Fruit fly (Drosophila melanogaster): ENCODE results near the gene CG8840.

The CG8840 gene

DNA sequence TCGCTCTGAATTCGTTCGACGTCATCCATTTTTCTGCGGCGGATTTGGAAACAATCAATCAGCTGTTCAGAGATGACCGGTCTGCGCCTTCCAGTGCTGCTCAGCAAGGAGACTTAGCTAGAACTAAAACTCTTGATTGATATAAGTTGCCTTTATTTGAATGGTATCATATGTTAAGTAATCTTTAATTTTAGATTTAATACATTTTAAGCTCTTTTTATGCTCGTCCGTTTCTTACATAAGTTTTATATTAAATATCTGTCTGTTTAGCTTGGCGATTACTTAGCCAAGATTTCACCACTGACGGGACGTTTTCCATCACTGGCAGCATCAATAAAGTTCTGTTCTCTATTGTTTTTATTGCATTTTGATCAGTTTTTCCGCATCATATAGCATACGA, 46.6 kb downstream of the CG8840 start, which contains the start of the genes Cog3 and Sec5 (continued):
- TF ChIP-seq CG15011 (GFP tag; optimal IDR thresholded peaks at IDR 0.05) (no peak), fru (optimal IDR thresholded peaks at IDR 0.05) (no peak), CG8388 (GFP tag; optimal IDR thresholded peaks at IDR 0.05) (no peak), Sin3A (optimal IDR thresholded peaks at IDR 0.05) (peak; percentile 76), CG1792 (GFP tag; optimal IDR thresholded peaks at IDR 0.05) (no peak), CG9817 (tag; optimal IDR thresholded peaks at IDR 0.05) (peak; percentile 66), CG14050 (GFP tag; IDR thresholded peaks at IDR 0.05) (peak; percentile 17; the same call in 1 of the 3 replicates), CG9932 (GFP tag; IDR thresholded peaks at IDR 0.05) (peak; percentile 77), pum (GFP tag; optimal IDR thresholded peaks at IDR 0.05) (no peak), dmrt11E (tag; optimal IDR thresholded peaks at IDR 0.05) (peak; percentile 58), CG6654 (GFP tag; optimal IDR thresholded peaks at IDR 0.05) (no peak), Mad (GFP tag; optimal IDR thresholded peaks at IDR 0.05) (peak; percentile 80), org-1 (GFP tag; optimal IDR thresholded peaks at IDR 0.05) (no peak), CG32532 (GFP tag; IDR thresholded peaks at IDR 0.05) (peak; percentile 77), trem (tag; optimal IDR thresholded peaks at IDR 0.05) (peak; percentile 83), BtbVII (GFP tag; optimal IDR thresholded peaks at IDR 0.05) (no peak), gsb-n (tag; optimal IDR thresholded peaks at IDR 0.05) (no peak), CG9609 (GFP tag; optimal IDR thresholded peaks at IDR 0.05) (peak; percentile 60), zen (tag; optimal IDR thresholded peaks at IDR 0.05) (peak; percentile 67), chm (GFP tag; IDR thresholded peaks at IDR 0.05) (no peak), al (GFP tag; IDR thresholded peaks at IDR 0.05) (peak; percentile 73), Taf1 (GFP tag; IDR thresholded peaks at IDR 0.05) (peak; percentile 33; the same call in 1 of the 2 replicates), prd (optimal IDR thresholded peaks at IDR 0.05) (no peak), prd (GFP tag; IDR thresholded peaks at IDR 0.05) (peak; percentile 67; the same call in 2 of the 3 replicates), CG3407 (GFP tag; optimal IDR thresholded peaks at IDR 0.05) (no peak), ftz-f1 (GFP tag; optimal IDR thresholded peaks at IDR 0.05) (peak; percentile 22), eyg (GFP tag; optimal IDR thresholded peaks at IDR 0.05) (no peak), onecut (GFP tag; IDR thresholded peaks at IDR 0.05) (no peak; the same call in 1 of the 2 replicates), tap (tag; optimal IDR thresholded peaks at IDR 0.05) (no peak), CG3838 (GFP tag; optimal IDR thresholded peaks at IDR 0.05) (no peak), dpn (GFP tag; optimal IDR thresholded peaks at IDR 0.05) (peak; percentile 45 to 52), sc (optimal IDR thresholded peaks at IDR 0.05) (no peak), sc (GFP tag; optimal IDR thresholded peaks at IDR 0.05) (no peak), CG8924 (tag; optimal IDR thresholded peaks at IDR 0.05) (no peak), crp (GFP tag; optimal IDR thresholded peaks at IDR 0.05) (peak; percentile 93 to 98), usp (GFP tag; optimal IDR thresholded peaks at IDR 0.05) (no peak), Asciz (GFP tag; optimal IDR thresholded peaks at IDR 0.05) (no peak), CG10274 (GFP tag; optimal IDR thresholded peaks at IDR 0.05) (no peak), CG11085 (GFP tag; IDR thresholded peaks at IDR 0.05) (0 out of 2 replicates have a peak, but pooled peaks have one; percentile 32), her (GFP tag; optimal IDR thresholded peaks at IDR 0.05) (no peak), Sox102F (GFP tag; optimal IDR thresholded peaks at IDR 0.05) (no peak), CG12104 (GFP tag; optimal IDR thresholded peaks at IDR 0.05) (peak; percentile 58), bowl (GFP tag; IDR thresholded peaks at IDR 0.05) (no peak), CG8944 (GFP tag; optimal IDR thresholded peaks at IDR 0.05) (peak; percentile 2), chinmo (GFP tag; IDR thresholded peaks at IDR 0.05; ENCODE audit: partially characterized antibody) (no peak), CG8281 (tag; optimal IDR thresholded peaks at IDR 0.05) (no peak), H15 (GFP tag; IDR thresholded peaks at IDR 0.05) (no peak), croc (GFP tag; conservative IDR thresholded peaks at IDR 0.05) (peak; percentile 26; the same call in 2 of the 3 replicates), CG15514 (GFP tag; optimal IDR thresholded peaks at IDR 0.05) (peak; percentile 74), Dek (tag; optimal IDR thresholded peaks at IDR 0.05) (peak; percentile 49), gcm (GFP tag; optimal IDR thresholded peaks at IDR 0.05) (no peak), CG11696 (GFP tag; IDR thresholded peaks at IDR 0.05) (no peak), Xrp1 (GFP tag; IDR thresholded peaks at IDR 0.05) (peak; percentile 68)

Measured in whole organism, embryonic.